Fruit fly (Drosophila melanogaster) whole organism, adult: Measurements from ENCODE around the gene lute.

ENCODE experiments used
- CG11617 ChIP-seq: fragments of 200-800 bp; sonication (Bioruptor generic); optimal IDR thresholded peaks from 2 replicates; lab custom pipeline; 2017; ENCODE audit warnings: mild to moderate bottlenecking, missing biosample characterization, missing genetic modification reagents, missing genetic modification characterization
- CG12768 ChIP-seq: fragments of 200-800 bp; sonication (Bioruptor generic); optimal IDR thresholded peaks from 2 replicates; lab custom pipeline; 2017; ENCODE audit warnings: missing biosample characterization, missing genetic modification characterization, mild to moderate bottlenecking, moderate library complexity, missing genetic modification reagents
- CG14711 ChIP-seq: fragments of 200-800 bp; sonication (Bioruptor generic); optimal IDR thresholded peaks from 2 replicates; lab custom pipeline; 2018; ENCODE audit warnings: missing biosample characterization, mild to moderate bottlenecking, missing genetic modification characterization, moderate library complexity
- CG1620 ChIP-seq: fragments of 200-800 bp; sonication (Bioruptor generic); optimal IDR thresholded peaks from 2 replicates; lab custom pipeline; 2016; ENCODE audit warnings: missing biosample characterization, missing genetic modification characterization
- CG33017 ChIP-seq: fragments of 200-800 bp; sonication (Bioruptor generic); optimal IDR thresholded peaks from 2 replicates; lab custom pipeline; 2018; ENCODE audit warnings: missing biosample characterization, mild to moderate bottlenecking, missing genetic modification characterization, moderate library complexity
- CG7045 ChIP-seq: fragments of 200-800 bp; sonication (Bioruptor generic); optimal IDR thresholded peaks from 2 replicates; lab custom pipeline; 2017; ENCODE audit warnings: missing biosample characterization, mild to moderate bottlenecking, missing genetic modification characterization
- CG7101 ChIP-seq: fragments of 200-800 bp; sonication (Bioruptor generic); optimal IDR thresholded peaks from 2 replicates; lab custom pipeline; 2018; ENCODE audit warnings: missing biosample characterization, mild to moderate bottlenecking, missing genetic modification characterization, moderate library complexity
- Clk ChIP-seq: fragments of 200-800 bp; sonication (Bioruptor generic); optimal IDR thresholded peaks from 2 replicates; lab custom pipeline; 2017; ENCODE audit warnings: missing biosample characterization, missing genetic modification characterization
- Hr96 ChIP-seq: fragments of 200-800 bp; sonication (Bioruptor generic); optimal IDR thresholded peaks from 2 replicates; lab custom pipeline; 2016; ENCODE audit warnings: missing biosample characterization, missing genetic modification characterization
- kay ChIP-seq: fragments of 200-800 bp; sonication (Bioruptor generic); peaks from one replicate; lab custom pipeline; 2016; ENCODE audit warnings: missing biosample characterization, missing genetic modification characterization, borderline replicate concordance
- ovo ChIP-seq: fragments of 200-800 bp; sonication (Bioruptor generic); optimal IDR thresholded peaks from 2 replicates; lab custom pipeline; 2016; ENCODE audit warnings: missing biosample characterization, missing genetic modification characterization
- pad ChIP-seq: fragments of 200-800 bp; sonication (Bioruptor generic); optimal IDR thresholded peaks from 3 replicates; lab custom pipeline; 2017; ENCODE audit warnings: missing biosample characterization, missing genetic modification characterization, mild to moderate bottlenecking, moderate library complexity, missing genetic modification reagents
- tj ChIP-seq: fragments of 200-800 bp; sonication (Bioruptor generic); optimal IDR thresholded peaks from 3 replicates; lab custom pipeline; 2017; ENCODE audit warnings: missing biosample characterization, mild to moderate bottlenecking, missing genetic modification characterization, moderate library complexity
- toe ChIP-seq: fragments of 200-800 bp; sonication (Bioruptor generic); optimal IDR thresholded peaks from 2 replicates; lab custom pipeline; 2016; ENCODE audit warnings: missing biosample characterization, missing genetic modification characterization

DNA sequence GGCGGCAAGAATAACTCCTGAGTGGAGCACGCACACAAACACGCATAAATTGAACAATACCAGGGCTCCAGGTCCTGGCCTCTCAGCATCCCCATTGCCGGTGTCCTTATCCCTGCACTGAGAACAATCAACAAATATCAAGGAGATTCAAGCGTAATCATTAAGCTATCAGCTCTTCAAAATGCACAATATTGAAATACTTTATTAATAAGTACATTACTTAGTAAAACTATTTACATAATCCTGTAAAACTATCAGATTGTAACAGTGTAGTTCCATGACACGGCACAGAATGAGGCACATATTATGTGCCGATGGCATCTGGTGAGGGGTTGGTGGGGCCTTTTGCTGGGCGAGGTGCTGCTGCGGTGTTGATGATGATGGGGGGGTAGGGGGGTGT lies 8.7 kb upstream of the lute start:
- no peak for TF ChIP-seq CG12768
- no peak for TF ChIP-seq toe (GFP tag; lab: Kevin White, UChicago)
- no peak for TF ChIP-seq CG7045
- TF ChIP-seq CG33017 (tag; lab: Kevin White, UChicago), result no peak
- TF ChIP-seq CG11617, result no peak
- no peak for TF ChIP-seq CG14711 (tag; lab: Kevin White, UChicago)
- no peak for TF ChIP-seq CG7101 (tag; lab: Kevin White, UChicago)
- no peak for TF ChIP-seq Clk
- no peak for TF ChIP-seq CG1620
- no peak for TF ChIP-seq kay
- no peak for TF ChIP-seq pad
- TF ChIP-seq tj (GFP tag; lab: Kevin White, UChicago), result no peak
- TF ChIP-seq Hr96, result no peak
- TF ChIP-seq ovo, result no peak
